Worm (Caenorhabditis elegans): ENCODE results near the gene srw-59.

DNA sequence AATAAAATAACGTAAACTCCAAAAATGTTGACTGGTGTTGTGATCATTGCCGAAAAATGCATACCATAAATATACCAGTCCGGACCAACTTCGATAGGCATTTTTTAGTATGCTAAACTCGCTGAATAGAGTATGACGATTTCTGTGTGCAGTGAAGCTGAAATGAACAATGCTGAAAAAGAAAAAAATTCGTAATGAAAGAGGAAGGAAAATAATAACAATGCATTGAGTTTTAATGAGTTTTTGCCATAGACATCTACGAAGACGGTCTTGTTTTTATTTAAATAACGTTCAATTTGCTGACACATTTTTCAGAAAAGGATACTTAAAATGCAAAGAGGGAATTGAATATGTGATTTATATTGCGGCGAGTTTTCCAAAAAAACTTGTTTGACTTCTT, 16.7 kb upstream of the srw-59 start, which contains the start of gene sri-1:
- TF ChIP-seq nhr-11 (tag; optimal IDR thresholded peaks at IDR 0.05), result no peak
- TF ChIP-seq ama-1 (optimal IDR thresholded peaks at IDR 0.05), result no peak
- TF ChIP-seq fax-1 (tag; optimal IDR thresholded peaks at IDR 0.05), result no peak
- TF ChIP-seq pha-4 (tag; optimal IDR thresholded peaks at IDR 0.05), result no peak
- TF ChIP-seq sox-4 (tag; optimal IDR thresholded peaks at IDR 0.05), result no peak
- no peak for TF ChIP-seq ceh-31 (tag; optimal IDR thresholded peaks at IDR 0.05)
- TF ChIP-seq ceh-9 (tag; optimal IDR thresholded peaks at IDR 0.05), result no peak
- no peak for TF ChIP-seq nfya-1 (tag; optimal IDR thresholded peaks at IDR 0.05)
- TF ChIP-seq ceh-19 (GFP tag; optimal IDR thresholded peaks at IDR 0.05), result no peak
- TF ChIP-seq rnt-1 (tag; optimal IDR thresholded peaks at IDR 0.05), result no peak
- no peak for TF ChIP-seq pqm-1 (tag; optimal IDR thresholded peaks at IDR 0.05)
- TF ChIP-seq lim-6 (tag; optimal IDR thresholded peaks at IDR 0.05), result no peak

Measured in whole organism, late embryonic.